Fruit fly (Drosophila melanogaster): ENCODE measurements around the gene CG34269.
A peak's percentile ranks its signal among the peaks of the same experiment; 100 is the strongest.

DNA sequence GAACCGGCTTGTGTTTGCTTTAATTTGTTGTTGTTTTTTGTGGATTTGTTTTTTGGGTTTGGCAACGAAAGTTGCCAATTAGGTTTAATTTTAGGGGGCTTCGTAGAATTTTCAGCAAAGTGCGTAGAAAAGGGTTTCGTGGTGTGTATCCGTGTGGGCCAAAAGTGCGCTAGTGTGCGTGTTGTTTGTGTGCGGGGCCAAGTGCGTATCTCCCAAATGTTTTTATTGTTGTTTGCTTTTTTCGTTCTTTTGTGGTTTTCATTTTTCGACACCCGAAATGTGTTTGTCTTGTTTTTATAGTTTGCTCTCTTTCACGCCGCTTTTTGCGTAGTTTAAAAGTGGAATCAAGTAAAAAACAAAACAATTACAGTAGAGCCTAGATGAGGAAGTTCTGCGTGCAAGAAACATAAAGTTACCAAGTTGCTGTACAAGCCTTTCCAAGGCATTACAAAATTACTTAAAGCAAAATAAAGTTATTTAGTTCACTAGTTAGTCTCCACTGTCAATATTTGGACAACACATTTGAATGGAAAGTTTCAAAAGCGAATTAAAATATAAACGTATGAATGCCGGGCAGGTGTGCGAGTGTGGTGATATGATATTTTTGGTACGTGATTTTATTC, 18.8 kb downstream of the CG34269 start:
- no peak for TF ChIP-seq CG8301 (tag; optimal IDR thresholded peaks at IDR 0.05)
- peak; percentile 71; the same call in 1 of the 2 replicates for TF ChIP-seq CG32121 (GFP tag; IDR thresholded peaks at IDR 0.05)
- TF ChIP-seq EcR (GFP tag; optimal IDR thresholded peaks at IDR 0.05), result no peak
- TF ChIP-seq CG12605 (GFP tag; IDR thresholded peaks at IDR 0.05), result no peak
- TF ChIP-seq fd96Ca (GFP tag; IDR thresholded peaks at IDR 0.05), result peak; percentile 48; the same call in 2 of the 3 replicates
- TF ChIP-seq Pif1A (GFP tag; optimal IDR thresholded peaks at IDR 0.05), result no peak
- TF ChIP-seq CG34367 (tag; optimal IDR thresholded peaks at IDR 0.05), result no peak
- TF ChIP-seq CG15710 (tag; optimal IDR thresholded peaks at IDR 0.05), result no peak
- peak; percentile 10 for TF ChIP-seq Snoo (tag; optimal IDR thresholded peaks at IDR 0.05)
- no peak for TF ChIP-seq D1 (tag; optimal IDR thresholded peaks at IDR 0.05)
- TF ChIP-seq Ets98B (GFP tag; IDR thresholded peaks at IDR 0.05), result peak; percentile 63
- TF ChIP-seq gl (tag; optimal IDR thresholded peaks at IDR 0.05), result no peak

Measured in whole organism, pupa.